Fruit fly (Drosophila melanogaster): ENCODE data around the gene CG13390.
A peak's percentile ranks its signal among the peaks of the same experiment; 100 is the strongest.

CG13390 gene

dm6 chr2L:8417562-8417961 is 41.0 kb upstream of the CG13390 start:
- TF ChIP-seq Pif1A (GFP tag; optimal IDR thresholded peaks at IDR 0.05) (no peak), fd96Ca (GFP tag; IDR thresholded peaks at IDR 0.05) (no peak), EcR (GFP tag; optimal IDR thresholded peaks at IDR 0.05) (no peak), rn (GFP tag; IDR thresholded peaks at IDR 0.05) (no peak), CG9948 (tag; optimal IDR thresholded peaks at IDR 0.05) (no peak), Ets98B (GFP tag; IDR thresholded peaks at IDR 0.05) (no peak), D1 (tag; optimal IDR thresholded peaks at IDR 0.05) (no peak), CG10348 (GFP tag; IDR thresholded peaks at IDR 0.05) (no peak), CG12605 (GFP tag; IDR thresholded peaks at IDR 0.05) (no peak), gl (tag; optimal IDR thresholded peaks at IDR 0.05) (no peak), CG32121 (GFP tag; IDR thresholded peaks at IDR 0.05) (no peak), CG14655 (GFP tag; optimal IDR thresholded peaks at IDR 0.05) (no peak)

DNA sequence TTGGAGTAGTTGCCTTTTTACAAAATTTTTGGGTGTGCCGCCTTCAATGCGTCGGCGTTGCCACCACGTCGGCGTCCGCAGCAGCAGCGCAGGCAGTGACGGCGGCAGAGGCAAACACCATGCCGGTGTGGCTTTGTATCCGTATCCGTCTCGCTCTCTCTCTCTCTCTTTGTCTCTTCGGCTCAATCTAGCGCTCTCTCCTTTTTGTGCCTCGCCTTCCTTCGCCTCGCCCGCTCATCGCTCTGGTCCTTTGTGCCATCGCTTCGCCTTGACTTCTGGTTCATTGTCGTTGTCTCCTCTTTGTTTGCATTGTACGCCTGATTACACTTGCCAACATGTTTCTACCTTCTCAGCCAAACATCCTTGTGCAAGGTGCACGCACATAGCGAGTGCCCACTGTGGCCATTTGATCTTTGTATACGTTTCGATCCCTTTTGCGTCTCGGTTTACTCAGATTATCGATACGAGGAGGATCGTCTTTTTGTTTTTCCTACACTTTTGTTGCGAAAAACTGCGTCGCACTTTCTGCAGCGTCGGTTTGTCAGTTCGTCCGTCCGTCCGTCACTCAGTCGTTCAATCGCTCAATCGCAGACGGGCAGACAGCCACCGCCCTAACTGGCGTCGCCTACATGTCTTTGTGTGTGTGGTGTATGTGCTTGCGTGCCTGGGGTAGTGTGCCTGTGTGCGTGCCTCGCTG is 39.9 kb upstream of the CG13390 start:
- TF ChIP-seq CG17806 (tag; optimal IDR thresholded peaks at IDR 0.05) (peak; percentile 65), CG12605 (GFP tag; IDR thresholded peaks at IDR 0.05) (peak; percentile 35; the same call in 1 of the 2 replicates), EcR (GFP tag; optimal IDR thresholded peaks at IDR 0.05) (peak; percentile 97), CG15710 (tag; optimal IDR thresholded peaks at IDR 0.05) (peak; percentile 60), CG8301 (tag; optimal IDR thresholded peaks at IDR 0.05) (peak; percentile 59), fd96Ca (GFP tag; IDR thresholded peaks at IDR 0.05) (0 out of 3 replicates have a peak, but pooled peaks have one; percentile 62), gl (tag; optimal IDR thresholded peaks at IDR 0.05) (peak; percentile 61), CG14655 (GFP tag; optimal IDR thresholded peaks at IDR 0.05) (peak; percentile 72), Snoo (tag; optimal IDR thresholded peaks at IDR 0.05) (peak; percentile 69), Pif1A (GFP tag; optimal IDR thresholded peaks at IDR 0.05) (peak; percentile 82), CG34367 (tag; optimal IDR thresholded peaks at IDR 0.05) (peak; percentile 61), Pif1B (GFP tag; optimal IDR thresholded peaks at IDR 0.05) (peak; percentile 68), CG8159 (tag; optimal IDR thresholded peaks at IDR 0.05) (peak; percentile 69), CG32121 (GFP tag; IDR thresholded peaks at IDR 0.05) (peak; percentile 19; the same call in 1 of the 2 replicates), Ets98B (GFP tag; IDR thresholded peaks at IDR 0.05) (peak; percentile 30; the same call in 1 of the 2 replicates), CG10348 (GFP tag; IDR thresholded peaks at IDR 0.05) (no peak), rn (GFP tag; IDR thresholded peaks at IDR 0.05) (no peak), CG4496 (GFP tag; IDR thresholded peaks at IDR 0.05) (peak; percentile 65), D1 (tag; optimal IDR thresholded peaks at IDR 0.05) (peak; percentile 0), CG13204 (GFP tag; optimal IDR thresholded peaks at IDR 0.05) (peak; percentile 66), CG9948 (tag; optimal IDR thresholded peaks at IDR 0.05) (peak; percentile 65)

dm6 chr2L:8414887-8415883 is 38.6 kb upstream of the CG13390 start, which contains the start of the genes CG13398 and Akap200:
Gene CG13398 (minus strand): TSS chr2L:8415256.
Gene Akap200 (plus strand): TSS chr2L:8415690.
- TF ChIP-seq CG12605 (GFP tag; IDR thresholded peaks at IDR 0.05): no peak
- TF ChIP-seq CG10348 (GFP tag; IDR thresholded peaks at IDR 0.05): no peak
- TF ChIP-seq Pif1B (GFP tag; optimal IDR thresholded peaks at IDR 0.05): peak; percentile 44
- TF ChIP-seq Ets98B (GFP tag; IDR thresholded peaks at IDR 0.05): peak; percentile 35
- no peak for TF ChIP-seq CG34367 (tag; optimal IDR thresholded peaks at IDR 0.05)
- TF ChIP-seq CG9948 (tag; optimal IDR thresholded peaks at IDR 0.05): peak; percentile 28
- no peak for TF ChIP-seq CG13204 (GFP tag; optimal IDR thresholded peaks at IDR 0.05)
- no peak for TF ChIP-seq CG17806 (tag; optimal IDR thresholded peaks at IDR 0.05)
- peak; percentile 57 for TF ChIP-seq CG8159 (tag; optimal IDR thresholded peaks at IDR 0.05)
- peak; percentile 44; the same call in 1 of the 2 replicates for TF ChIP-seq CG32121 (GFP tag; IDR thresholded peaks at IDR 0.05)
- no peak for TF ChIP-seq Snoo (tag; optimal IDR thresholded peaks at IDR 0.05)
- TF ChIP-seq CG15710 (tag; optimal IDR thresholded peaks at IDR 0.05): peak; percentile 28
- TF ChIP-seq Pif1A (GFP tag; optimal IDR thresholded peaks at IDR 0.05): no peak
- no peak for TF ChIP-seq CG8301 (tag; optimal IDR thresholded peaks at IDR 0.05)
- no peak for TF ChIP-seq EcR (GFP tag; optimal IDR thresholded peaks at IDR 0.05)
- TF ChIP-seq CG14655 (GFP tag; optimal IDR thresholded peaks at IDR 0.05): no peak
- peak; percentile 25; the same call in 1 of the 3 replicates for TF ChIP-seq fd96Ca (GFP tag; IDR thresholded peaks at IDR 0.05)
- TF ChIP-seq rn (GFP tag; IDR thresholded peaks at IDR 0.05): no peak
- TF ChIP-seq gl (tag; optimal IDR thresholded peaks at IDR 0.05): no peak
- peak; percentile 39 for TF ChIP-seq D1 (tag; optimal IDR thresholded peaks at IDR 0.05)
- 0 out of 3 replicates have a peak, but pooled peaks have one; percentile 15 for TF ChIP-seq CG4496 (GFP tag; IDR thresholded peaks at IDR 0.05)

dm6 chr2L:8411530-8411929 is 34.9 kb upstream of the CG13390 start, which contains the start of gene Naglu:
Gene Naglu (minus strand): TSS chr2L:8411868.
- TF ChIP-seq EcR (GFP tag; optimal IDR thresholded peaks at IDR 0.05): peak; percentile 57
- no peak for TF ChIP-seq Pif1A (GFP tag; optimal IDR thresholded peaks at IDR 0.05)
- TF ChIP-seq CG10348 (GFP tag; IDR thresholded peaks at IDR 0.05): no peak
- TF ChIP-seq fd96Ca (GFP tag; IDR thresholded peaks at IDR 0.05): no peak
- TF ChIP-seq CG14655 (GFP tag; optimal IDR thresholded peaks at IDR 0.05): no peak

All from whole organism, pupa.